Fruit fly (Drosophila melanogaster) whole organism, embryonic: Measurements from ENCODE around the gene dbe.

Source experiments
- BtbVII ChIP-seq: fragments of 200-800 bp; sonication (Bioruptor generic); optimal IDR thresholded peaks from 3 replicates; lab custom pipeline; 2017; ENCODE audit warnings: missing biosample characterization, mild to moderate bottlenecking, missing genetic modification characterization
- CG10274 ChIP-seq: fragments of 200-800 bp; sonication (Bioruptor generic); optimal IDR thresholded peaks from 3 replicates; lab custom pipeline; 2017; ENCODE audit warnings: missing biosample characterization, mild to moderate bottlenecking, missing genetic modification characterization
- CG10565 ChIP-seq: fragments of 200-800 bp; sonication (Bioruptor generic); optimal IDR thresholded peaks from 3 replicates; lab custom pipeline; 2016; ENCODE audit warnings: missing biosample characterization, mild to moderate bottlenecking, missing genetic modification characterization
- CG11085 ChIP-seq: fragments of 200-800 bp; sonication (Bioruptor generic); IDR thresholded peaks from 2 replicates; pipeline ENCODE4 v1.3.6; 2022; ENCODE audit warnings: missing biosample characterization, missing genetic modification characterization
- CG11247 ChIP-seq: fragments of 200-800 bp; sonication (Bioruptor generic); IDR thresholded peaks from 2 replicates; pipeline ENCODE4 v1.3.6; 2022; ENCODE audit warnings: missing biosample characterization, missing genetic modification characterization
- CG11398 ChIP-seq: fragments of 200-800 bp; sonication (Bioruptor generic); optimal IDR thresholded peaks from 2 replicates; lab custom pipeline; 2016; ENCODE audit warnings: missing biosample characterization, missing genetic modification characterization
- CG12299 ChIP-seq: fragments of 200-800 bp; sonication (Bioruptor generic); optimal IDR thresholded peaks from 2 replicates; lab custom pipeline; 2018; ENCODE audit warnings: missing biosample characterization, mild to moderate bottlenecking, missing genetic modification characterization
- CG14014 ChIP-seq: fragments of 200-800 bp; sonication (Bioruptor generic); IDR thresholded peaks from 2 replicates; pipeline ENCODE4 v1.3.6; 2022; ENCODE audit warnings: missing biosample characterization, missing genetic modification characterization
- CG1602 ChIP-seq: fragments of 200-800 bp; sonication (Bioruptor generic); optimal IDR thresholded peaks from 3 replicates; lab custom pipeline; 2016; ENCODE audit warnings: missing biosample characterization, missing genetic modification characterization
- CG1832 ChIP-seq: fragments of 200-800 bp; sonication (Bioruptor generic); optimal IDR thresholded peaks from 2 replicates; lab custom pipeline; 2017; ENCODE audit warnings: missing biosample characterization, mild to moderate bottlenecking, missing genetic modification characterization, inconsistent platforms
- CG18619 ChIP-seq: fragments of 200-800 bp; sonication (Bioruptor generic); optimal IDR thresholded peaks from 3 replicates; lab custom pipeline; 2017; ENCODE audit warnings: missing biosample characterization, mild to moderate bottlenecking, missing genetic modification characterization
- CG6689 ChIP-seq: fragments of 200-800 bp; sonication (Bioruptor generic); IDR thresholded peaks from 2 replicates; pipeline ENCODE4 v1.3.6; 2022; ENCODE audit warnings: missing biosample characterization, missing genetic modification characterization
- CG6854 ChIP-seq: fragments of 200-800 bp; sonication (Bioruptor generic); optimal IDR thresholded peaks from 3 replicates; lab custom pipeline; 2017; ENCODE audit warnings: missing biosample characterization, mild to moderate bottlenecking, missing genetic modification characterization
- CG7357 ChIP-seq: fragments of 200-800 bp; sonication (Bioruptor generic); IDR thresholded peaks from 3 replicates; pipeline ENCODE4 v1.3.6; 2022; ENCODE audit warnings: missing biosample characterization, missing genetic modification characterization
- CG7786 ChIP-seq: fragments of 200-800 bp; sonication (Bioruptor generic); optimal IDR thresholded peaks from 2 replicates; lab custom pipeline; 2016; ENCODE audit warnings: missing biosample characterization, missing genetic modification characterization
- CG9437 ChIP-seq: fragments of 200-800 bp; sonication (Bioruptor generic); optimal IDR thresholded peaks from 2 replicates; lab custom pipeline; 2018; ENCODE audit warnings: missing biosample characterization, mild to moderate bottlenecking, missing genetic modification characterization
- CTCF ChIP-seq: fragments of 200-800 bp; sonication (Bioruptor generic); optimal IDR thresholded peaks from 2 replicates; lab custom pipeline; 2017; ENCODE audit warnings: missing biosample characterization, mild to moderate bottlenecking, missing genetic modification characterization, moderate library complexity
- CrebB ChIP-seq: fragments of 200-800 bp; sonication (Bioruptor generic); optimal IDR thresholded peaks from 3 replicates; lab custom pipeline; 2018; ENCODE audit warnings: missing biosample characterization, mild to moderate bottlenecking, missing genetic modification characterization
- Doc3 ChIP-seq: fragments of 200-800 bp; sonication (Bioruptor generic); IDR thresholded peaks from 3 replicates; pipeline ENCODE4 v1.3.6; 2022; ENCODE audit warnings: missing biosample characterization, missing genetic modification characterization; ENCODE audit not compliant: partially characterized antibody
- Dref ChIP-seq: fragments of 200-800 bp; sonication (Bioruptor generic); IDR thresholded peaks from 2 replicates; pipeline ENCODE4 v1.3.6; 2022; ENCODE audit warnings: missing biosample characterization, missing genetic modification characterization
- Drgx ChIP-seq: fragments of 200-800 bp; sonication (Bioruptor generic); IDR thresholded peaks from 2 replicates; pipeline ENCODE4 v1.3.6; 2022; ENCODE audit warnings: missing biosample characterization, missing genetic modification characterization
- Elba2 ChIP-seq: fragments of 200-800 bp; sonication (Bioruptor generic); optimal IDR thresholded peaks from 3 replicates; lab custom pipeline; 2016; ENCODE audit warnings: missing biosample characterization, missing genetic modification characterization
- GATAe ChIP-seq: fragments of 200-800 bp; sonication (Bioruptor generic); conservative IDR thresholded peaks from 2 replicates; pipeline ENCODE4 v1.3.6; 2022; ENCODE audit warnings: missing biosample characterization, missing genetic modification characterization
- HLH4C ChIP-seq: fragments of 200-800 bp; sonication (Bioruptor generic); IDR thresholded peaks from 3 replicates; pipeline ENCODE4 v1.3.6; 2022; ENCODE audit warnings: missing biosample characterization, missing genetic modification characterization; ENCODE audit not compliant: partially characterized antibody
- Lpt ChIP-seq: fragments of >200 bp; optimal IDR thresholded peaks from 2 replicates; lab custom pipeline; 2018; ENCODE audit warnings: missing biosample characterization, missing genetic modification characterization
- Mad ChIP-seq: fragments of 200-800 bp; sonication (Bioruptor generic); optimal IDR thresholded peaks from 2 replicates; lab custom pipeline; 2016; ENCODE audit warnings: missing biosample characterization, missing genetic modification characterization
- Meics ChIP-seq: fragments of 200-800 bp; sonication (Bioruptor generic); optimal IDR thresholded peaks from 2 replicates; lab custom pipeline; 2017; ENCODE audit warnings: missing biosample characterization, mild to moderate bottlenecking, missing genetic modification characterization
- Neu2 ChIP-seq: fragments of 200-800 bp; sonication (Bioruptor generic); optimal IDR thresholded peaks from 3 replicates; lab custom pipeline; 2016; ENCODE audit warnings: missing biosample characterization, missing genetic modification characterization, borderline replicate concordance
- Oaz ChIP-seq: fragments of 200-800 bp; sonication (Bioruptor generic); IDR thresholded peaks from 2 replicates; pipeline ENCODE4 v1.3.6; 2022; ENCODE audit warnings: missing biosample characterization, missing genetic modification characterization
- PHDP ChIP-seq: fragments of 200-800 bp; sonication (Bioruptor generic); optimal IDR thresholded peaks from 3 replicates; lab custom pipeline; 2018; ENCODE audit warnings: missing biosample characterization, mild to moderate bottlenecking, missing genetic modification characterization, moderate library complexity
- Ptx1 ChIP-seq: fragments of 200-800 bp; sonication (Bioruptor generic); IDR thresholded peaks from 2 replicates; pipeline ENCODE4 v1.3.6; 2022; ENCODE audit warnings: missing biosample characterization, missing genetic modification characterization
- Rx ChIP-seq: fragments of 200-800 bp; sonication (Bioruptor generic); IDR thresholded peaks from 2 replicates; pipeline ENCODE4 v1.3.6; 2022; ENCODE audit warnings: missing biosample characterization, missing genetic modification characterization
- Spps ChIP-seq: fragments of 200-800 bp; sonication (Bioruptor generic); optimal IDR thresholded peaks from 2 replicates; lab custom pipeline; 2018; ENCODE audit warnings: missing biosample characterization, mild to moderate bottlenecking, missing genetic modification characterization
- Vsx1 ChIP-seq: fragments of 200-800 bp; sonication (Bioruptor generic); optimal IDR thresholded peaks from 2 replicates; lab custom pipeline; 2017; ENCODE audit warnings: missing biosample characterization, mild to moderate bottlenecking, missing genetic modification characterization, missing genetic modification reagents
- Xbp1 ChIP-seq: fragments of 200-800 bp; sonication (Bioruptor generic); optimal IDR thresholded peaks from 3 replicates; lab custom pipeline; 2016; ENCODE audit warnings: missing biosample characterization, mild to moderate bottlenecking, missing genetic modification characterization
- br ChIP-seq: fragments of >200 bp; optimal IDR thresholded peaks from 2 replicates; lab custom pipeline; 2017
- bsh ChIP-seq, 2 experiments: fragments of 200-800 bp; sonication (Bioruptor generic); optimal IDR thresholded peaks; 2 replicates each; lab custom pipeline; 2017 to 2018; ENCODE audit warnings: mild to moderate bottlenecking in 2 of 2, missing biosample characterization in 2 of 2, missing genetic modification characterization in 2 of 2, moderate library complexity in 1 of 2
- cad ChIP-seq: fragments of >200 bp; optimal IDR thresholded peaks from 2 replicates; lab custom pipeline; 2017; ENCODE audit warnings: missing biosample characterization, missing genetic modification characterization
- disco-r ChIP-seq: fragments of 200-800 bp; sonication (Bioruptor generic); optimal IDR thresholded peaks from 2 replicates; lab custom pipeline; 2016; ENCODE audit warnings: missing biosample characterization, missing genetic modification characterization
- dmrt99B ChIP-seq: fragments of 200-800 bp; sonication (Bioruptor generic); optimal IDR thresholded peaks from 2 replicates; lab custom pipeline; 2018; ENCODE audit warnings: missing biosample characterization, mild to moderate bottlenecking, missing genetic modification characterization, moderate library complexity
- dysf ChIP-seq: fragments of 200-800 bp; sonication (Bioruptor generic); IDR thresholded peaks from 3 replicates; pipeline ENCODE4 v1.3.6; 2022; ENCODE audit warnings: missing biosample characterization, missing genetic modification characterization
- fu2 ChIP-seq: fragments of 200-800 bp; sonication (Bioruptor generic); optimal IDR thresholded peaks from 2 replicates; lab custom pipeline; 2016; ENCODE audit warnings: missing biosample characterization, missing genetic modification characterization
- gce ChIP-seq: fragments of 200-800 bp; sonication (Bioruptor generic); IDR thresholded peaks from 3 replicates; pipeline ENCODE4 v1.3.6; 2022; ENCODE audit warnings: missing biosample characterization, missing genetic modification characterization
- grn ChIP-seq: fragments of 200-800 bp; sonication (Bioruptor generic); optimal IDR thresholded peaks from 3 replicates; lab custom pipeline; 2017; ENCODE audit warnings: missing biosample characterization, missing genetic modification characterization
- her ChIP-seq: fragments of 200-800 bp; sonication (Bioruptor generic); optimal IDR thresholded peaks from 2 replicates; lab custom pipeline; 2016; ENCODE audit warnings: missing biosample characterization, missing genetic modification characterization
- inv ChIP-seq: fragments of 200-800 bp; sonication (Bioruptor generic); IDR thresholded peaks from 2 replicates; pipeline ENCODE4 v1.3.6; 2022; ENCODE audit warnings: missing biosample characterization, missing genetic modification characterization; ENCODE audit not compliant: partially characterized antibody
- jing ChIP-seq: fragments of 200-800 bp; sonication (Bioruptor generic); optimal IDR thresholded peaks from 2 replicates; lab custom pipeline; 2018; ENCODE audit warnings: missing biosample characterization, mild to moderate bottlenecking, missing genetic modification characterization
- kah ChIP-seq: fragments of 200-800 bp; sonication (Bioruptor generic); optimal IDR thresholded peaks from 2 replicates; lab custom pipeline; 2018; ENCODE audit warnings: missing biosample characterization, mild to moderate bottlenecking, missing genetic modification characterization
- kay ChIP-seq: fragments of 200-800 bp; sonication (Bioruptor generic); optimal IDR thresholded peaks from 2 replicates; lab custom pipeline; 2016; ENCODE audit warnings: missing biosample characterization, missing genetic modification characterization
- phol ChIP-seq: fragments of 200-800 bp; sonication (Bioruptor generic); optimal IDR thresholded peaks from 3 replicates; lab custom pipeline; 2018; ENCODE audit warnings: missing biosample characterization, mild to moderate bottlenecking, missing genetic modification characterization, moderate library complexity

Gene dbe

dm6 chr2L:889799-890198, 20.1 kb upstream of the dbe start (continued):
- TF ChIP-seq Elba2 (GFP tag; lab: Kevin White, UChicago) = no peak
- no peak for TF ChIP-seq CG10274 (GFP tag; lab: Kevin White, UChicago)
- TF ChIP-seq CG7786 = peak; percentile 54
- no peak for TF ChIP-seq Vsx1
- TF ChIP-seq cad (GFP tag; lab: Kevin White, UChicago) = no peak
- no peak for TF ChIP-seq Lpt (GFP tag; lab: Kevin White, UChicago)

dm6 chr2L:887788-888187, 18.1 kb upstream of the dbe start:
- TF ChIP-seq CTCF = peak; percentile 44
- TF ChIP-seq CG11247 = no peak
- 0 out of 3 replicates have a peak, but pooled peaks have one; percentile 22 for TF ChIP-seq CG7357 (GFP tag; lab: Robert Waterston, UW)

dm6 chr2L:886743-887142, 17.1 kb upstream of the dbe start:
- TF ChIP-seq kay (GFP tag; lab: Kevin White, UChicago) (no peak), CTCF (no peak), her (GFP tag; lab: Kevin White, UChicago) (no peak), grn (no peak), Spps (tag; lab: Kevin White, UChicago) (no peak), kah (GFP tag; lab: Kevin White, UChicago) (no peak), Xbp1 (no peak), CrebB (tag; lab: Kevin White, UChicago) (no peak), CG11085 (GFP tag; lab: Robert Waterston, UW) (no peak), fu2 (GFP tag; lab: Kevin White, UChicago) (no peak), Drgx (GFP tag; lab: Robert Waterston, UW) (no peak), Oaz (no peak), CG1602 (GFP tag; lab: Kevin White, UChicago) (no peak), br (lab: Kevin White, UChicago) (no peak), dmrt99B (tag; lab: Kevin White, UChicago) (peak; percentile 54), Rx (GFP tag; lab: Robert Waterston, UW) (no peak), Mad (GFP tag; lab: Kevin White, UChicago) (no peak), jing (GFP tag; lab: Kevin White, UChicago) (no peak), phol (tag; lab: Kevin White, UChicago) (no peak), CG11398 (no peak), Neu2 (GFP tag; lab: Kevin White, UChicago) (no peak), Doc3 (GFP tag; lab: Robert Waterston, UW) (no peak), CG9437 (GFP tag; lab: Kevin White, UChicago) (no peak), gce (GFP tag; lab: Robert Waterston, UW) (no peak), CG1832 (GFP tag; lab: Kevin White, UChicago) (no peak), Dref (GFP tag; lab: Robert Waterston, UW) (no peak), CG6689 (no peak), CG10565 (GFP tag; lab: Kevin White, UChicago) (no peak), CG18619 (GFP tag; lab: Kevin White, UChicago) (no peak), disco-r (GFP tag; lab: Kevin White, UChicago) (no peak), CG12299 (no peak), CG14014 (no peak), HLH4C (no peak), CG6854 (GFP tag; lab: Kevin White, UChicago) (no peak), dysf (0 out of 3 replicates have a peak, but pooled peaks have one; percentile 11), Meics (GFP tag; lab: Kevin White, UChicago) (peak; percentile 29), Ptx1 (GFP tag; lab: Robert Waterston, UW) (no peak), BtbVII (GFP tag; lab: Kevin White, UChicago) (no peak), bsh (GFP tag; optimal IDR thresholded peaks at IDR 0.05; lab: Kevin White, UChicago) (peak in 1 of 2 experiments; percentile 17), GATAe (GFP tag; lab: Robert Waterston, UW) (no peak), PHDP (tag; lab: Kevin White, UChicago) (peak; percentile 10), inv (GFP tag; lab: Robert Waterston, UW) (no peak)
